Fruit fly (Drosophila melanogaster): ENCODE measurements around the gene Vps45.

Gene Vps45

DNA sequence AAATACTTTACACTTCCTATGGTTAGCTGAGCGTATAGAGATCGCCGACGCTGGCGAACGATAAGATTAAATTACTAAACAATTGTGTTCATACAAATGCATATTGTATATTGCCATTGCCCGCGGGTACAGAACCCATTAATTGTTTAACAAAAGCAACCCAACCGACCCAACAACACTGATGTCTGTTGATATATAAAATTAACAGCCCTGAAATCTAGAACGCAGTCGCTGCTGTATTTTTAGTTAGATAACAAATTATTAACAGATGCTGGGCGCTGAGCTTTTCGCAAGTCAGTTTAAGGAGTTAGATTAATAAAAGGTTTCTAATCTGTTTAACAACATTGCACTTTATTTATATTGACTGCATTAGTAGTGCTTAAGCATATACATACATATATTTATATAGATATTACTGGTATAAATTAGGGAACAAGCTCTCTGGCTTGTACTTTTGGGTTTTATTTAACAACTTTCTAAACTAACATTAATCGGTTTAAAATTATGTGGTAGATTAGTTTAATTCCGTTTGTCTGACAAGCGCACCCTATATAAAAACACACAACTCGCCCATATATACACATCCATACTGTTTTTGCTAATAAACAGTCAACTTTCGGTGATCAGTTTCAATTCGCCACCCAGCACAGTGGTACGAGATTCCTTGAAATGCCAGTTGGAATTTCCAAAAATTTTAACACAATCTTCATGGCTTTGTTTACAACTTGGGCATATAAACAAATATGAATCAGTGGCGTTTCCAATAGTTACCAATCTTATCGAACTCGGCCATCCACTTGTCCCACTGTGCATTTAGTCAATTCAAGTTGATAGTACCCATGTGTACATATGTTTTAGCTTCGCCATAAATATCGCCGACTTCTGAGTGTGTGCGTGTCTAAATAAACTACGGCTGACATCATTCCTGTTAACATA is 35.5 kb upstream of the Vps45 start (continued):
- peak; percentile 85 for TF ChIP-seq CG10669 (GFP tag; optimal IDR thresholded peaks at IDR 0.05)
- TF ChIP-seq fkh (GFP tag; optimal IDR thresholded peaks at IDR 0.05): peak; percentile 90
- TF ChIP-seq Eip93F (GFP tag; optimal IDR thresholded peaks at IDR 0.05): no peak
- TF ChIP-seq esn (GFP tag; optimal IDR thresholded peaks at IDR 0.05): peak; percentile 87
- peak; percentile 80 for TF ChIP-seq CG34406 (GFP tag; optimal IDR thresholded peaks at IDR 0.05)
- no peak for TF ChIP-seq Hr39 (GFP tag; optimal IDR thresholded peaks at IDR 0.05)
- TF ChIP-seq CG6808 (GFP tag; optimal IDR thresholded peaks at IDR 0.05): no peak
- TF ChIP-seq CG6163 (GFP tag; IDR thresholded peaks at IDR 0.05): peak; percentile 97
- peak; percentile 94 for TF ChIP-seq CG11294 (GFP tag; IDR thresholded peaks at IDR 0.05)
- peak; percentile 85 for TF ChIP-seq lz (GFP tag; optimal IDR thresholded peaks at IDR 0.05)
- no peak for TF ChIP-seq Sox14 (GFP tag; optimal IDR thresholded peaks at IDR 0.05)
- TF ChIP-seq Sox102F (GFP tag; optimal IDR thresholded peaks at IDR 0.05): no peak
- TF ChIP-seq CG32006 (GFP tag; optimal IDR thresholded peaks at IDR 0.05): no peak
- TF ChIP-seq ss (GFP tag; optimal IDR thresholded peaks at IDR 0.05): no peak
- no peak for TF ChIP-seq CG10631 (GFP tag; optimal IDR thresholded peaks at IDR 0.05)
- TF ChIP-seq pdm3 (GFP tag; optimal IDR thresholded peaks at IDR 0.05): peak; percentile 84
- TF ChIP-seq achi (GFP tag; optimal IDR thresholded peaks at IDR 0.05): no peak
- no peak for TF ChIP-seq Ets96B (tag; optimal IDR thresholded peaks at IDR 0.05)
- TF ChIP-seq dac (GFP tag; optimal IDR thresholded peaks at IDR 0.05): peak; percentile 71
- TF ChIP-seq Ets21C (GFP tag; optimal IDR thresholded peaks at IDR 0.05): peak; percentile 77
- TF ChIP-seq CG16779 (tag; optimal IDR thresholded peaks at IDR 0.05): peak; percentile 83
- peak; percentile 28 for TF ChIP-seq fd59A (GFP tag; optimal IDR thresholded peaks at IDR 0.05)
- peak; percentile 96 for TF ChIP-seq eg (GFP tag; IDR thresholded peaks at IDR 0.05)
- TF ChIP-seq topi (GFP tag; optimal IDR thresholded peaks at IDR 0.05): peak; percentile 91
- TF ChIP-seq Eip75B (GFP tag; optimal IDR thresholded peaks at IDR 0.05): no peak
- no peak for TF ChIP-seq dsx (GFP tag; optimal IDR thresholded peaks at IDR 0.05; ENCODE audit: poor library complexity, severe bottlenecking)
- TF ChIP-seq vri (GFP tag; optimal IDR thresholded peaks at IDR 0.05): peak; percentile 88
- TF ChIP-seq CG6792 (GFP tag; optimal IDR thresholded peaks at IDR 0.05): peak; percentile 84
- peak; percentile 94 for TF ChIP-seq CG3919 (GFP tag; optimal IDR thresholded peaks at IDR 0.05)
- TF ChIP-seq CG6854 (GFP tag; optimal IDR thresholded peaks at IDR 0.05): peak; percentile 53
- peak; percentile 90 for TF ChIP-seq Gug (GFP tag; IDR thresholded peaks at IDR 0.05)
- TF ChIP-seq net (GFP tag; optimal IDR thresholded peaks at IDR 0.05): peak; percentile 88
- TF ChIP-seq Lpt (GFP tag; optimal IDR thresholded peaks at IDR 0.05): peak; percentile 76
- no peak for TF ChIP-seq CG1621 (tag; optimal IDR thresholded peaks at IDR 0.05)

DNA sequence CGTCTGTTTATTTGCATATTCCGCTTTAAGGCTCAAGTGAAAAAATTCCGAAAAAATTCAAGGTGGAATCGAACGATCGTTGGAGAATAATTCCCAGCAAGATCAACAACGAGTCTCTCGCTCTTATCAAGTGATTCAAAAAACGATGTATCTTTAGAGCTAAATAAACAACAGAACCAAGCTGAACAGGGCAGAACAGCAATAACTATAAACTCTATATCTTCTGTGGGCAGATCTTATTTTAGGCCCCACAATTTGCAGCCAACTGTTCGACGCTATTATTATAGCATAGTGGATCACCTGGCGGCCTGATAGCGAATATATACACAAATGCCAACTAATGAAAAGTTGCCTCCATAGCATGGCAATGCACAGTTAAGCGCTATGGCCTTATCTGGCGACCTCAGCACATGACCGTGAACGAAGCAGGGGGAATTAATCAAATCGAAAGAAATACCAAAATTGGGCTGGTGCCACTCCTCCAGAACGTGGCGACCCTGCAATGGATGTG is 34.3 kb upstream of the Vps45 start:
- TF ChIP-seq CG31627 (GFP tag; optimal IDR thresholded peaks at IDR 0.05) (no peak), CG10631 (GFP tag; optimal IDR thresholded peaks at IDR 0.05) (no peak), CG32006 (GFP tag; optimal IDR thresholded peaks at IDR 0.05) (no peak), fkh (GFP tag; optimal IDR thresholded peaks at IDR 0.05) (peak; percentile 62), svp (GFP tag) (peak; percentile 50), CG6792 (GFP tag; optimal IDR thresholded peaks at IDR 0.05) (no peak), fd85E (GFP tag; optimal IDR thresholded peaks at IDR 0.05) (no peak), Sox14 (GFP tag; optimal IDR thresholded peaks at IDR 0.05) (no peak), Ets21C (GFP tag; optimal IDR thresholded peaks at IDR 0.05) (no peak), CG4318 (GFP tag; optimal IDR thresholded peaks at IDR 0.05) (no peak), CG34406 (GFP tag; optimal IDR thresholded peaks at IDR 0.05) (no peak), Eip75B (GFP tag; optimal IDR thresholded peaks at IDR 0.05) (no peak), Hr39 (GFP tag; optimal IDR thresholded peaks at IDR 0.05) (no peak)

Measured in whole organism, prepupa.